Worm (Caenorhabditis elegans) whole organism, L4 larva: ENCODE measurements around the gene C31H1.5.
A peak's percentile ranks its signal among the peaks of the same experiment; 100 is the strongest.

Experiments
- F10B5.3 ChIP-seq: sonication (generic microtip); optimal IDR thresholded peaks from 2 replicates; lab custom pipeline; 2016; ENCODE audit warnings: mild to moderate bottlenecking, missing genetic modification characterization, missing compliant biosample characterization
- T20F7.1 ChIP-seq: fragments of 200-800 bp; sonication (Bioruptor generic); optimal IDR thresholded peaks from 2 replicates; lab custom pipeline; 2018; ENCODE audit warnings: mild to moderate bottlenecking, missing genetic modification characterization, missing compliant biosample characterization
- ceh-20 ChIP-seq: fragments of 200-800 bp; sonication (Bioruptor generic); IDR thresholded peaks from 2 replicates; pipeline ENCODE4 v1.3.6; 2022; ENCODE audit warnings: missing genetic modification reagents, missing genetic modification characterization, missing compliant biosample characterization
- ceh-28 ChIP-seq: fragments of 150-350 bp; optimal IDR thresholded peaks from 2 replicates; lab custom pipeline; 2014; ENCODE audit warnings: missing biosample characterization, missing genetic modification reagents, missing genetic modification characterization
- ceh-44 ChIP-seq: fragments of 200-800 bp; sonication (Bioruptor generic); IDR thresholded peaks from 2 replicates; pipeline ENCODE4 v1.3.6; 2022; ENCODE audit warnings: missing genetic modification reagents, missing genetic modification characterization, missing compliant biosample characterization
- cey-2 ChIP-seq: sonication (generic microtip); optimal IDR thresholded peaks from 3 replicates; lab custom pipeline; 2017; ENCODE audit warnings: missing genetic modification characterization, mild to moderate bottlenecking, missing compliant biosample characterization, antibody characterized with exemption, borderline replicate concordance; ENCODE audit not compliant: insufficient read depth
- ctbp-1 ChIP-seq: fragments of 200-800 bp; sonication (Bioruptor generic); IDR thresholded peaks from 2 replicates; pipeline ENCODE4 v1.3.6; 2022; ENCODE audit warnings: missing genetic modification reagents, missing genetic modification characterization, missing compliant biosample characterization
- daf-12 ChIP-seq: fragments of 150-350 bp; optimal IDR thresholded peaks from 2 replicates; lab custom pipeline; 2014; ENCODE audit warnings: missing biosample characterization, missing genetic modification reagents, missing genetic modification characterization
- dmd-6 ChIP-seq: fragments of 200-800 bp; sonication (Bioruptor generic); IDR thresholded peaks from 2 replicates; pipeline ENCODE4 v1.3.6; 2022; ENCODE audit warnings: missing genetic modification reagents, missing genetic modification characterization, missing compliant biosample characterization
- duxl-1 ChIP-seq: sonication (generic microtip); optimal IDR thresholded peaks from 2 replicates; lab custom pipeline; 2016; ENCODE audit warnings: mild to moderate bottlenecking, missing genetic modification characterization, moderate library complexity, missing compliant biosample characterization; ENCODE audit not compliant: poor library complexity
- dve-1 ChIP-seq: sonication (generic microtip); optimal IDR thresholded peaks from 2 replicates; lab custom pipeline; 2017; ENCODE audit warnings: antibody characterized with exemption, mild to moderate bottlenecking, missing genetic modification characterization, missing compliant biosample characterization; ENCODE audit not compliant: insufficient read depth
- gei-8 ChIP-seq: fragments of 200-800 bp; sonication (Bioruptor generic); optimal IDR thresholded peaks from 2 replicates; lab custom pipeline; 2018; ENCODE audit warnings: mild to moderate bottlenecking, missing genetic modification characterization, missing compliant biosample characterization
- hlh-11 ChIP-seq: fragments of 200-800 bp; sonication (Bioruptor generic); optimal IDR thresholded peaks from 2 replicates; lab custom pipeline; 2018; ENCODE audit warnings: mild to moderate bottlenecking, missing genetic modification characterization, missing compliant biosample characterization
- hlh-30 ChIP-seq: sonication (generic microtip); optimal IDR thresholded peaks from 2 replicates; lab custom pipeline; 2017; ENCODE audit warnings: antibody characterized with exemption, mild to moderate bottlenecking, missing genetic modification characterization, missing compliant biosample characterization; ENCODE audit not compliant: insufficient read depth
- hmg-1.1 ChIP-seq: fragments of 200-800 bp; sonication (Bioruptor generic); IDR thresholded peaks from 2 replicates; pipeline ENCODE4 v1.3.6; 2022; ENCODE audit warnings: missing genetic modification reagents, missing genetic modification characterization, missing compliant biosample characterization
- lim-7 ChIP-seq: fragments of 200-800 bp; sonication (Bioruptor generic); IDR thresholded peaks from 2 replicates; pipeline ENCODE4 v1.3.6; 2022; ENCODE audit warnings: missing genetic modification characterization, missing compliant biosample characterization
- lin-15B ChIP-seq: fragments of 150-350 bp; sonication (generic microtip); optimal IDR thresholded peaks from 3 replicates; lab custom pipeline; 2014; ENCODE audit warnings: missing biosample characterization, missing genetic modification characterization
- lin-38 ChIP-seq: fragments of 200-800 bp; sonication (Bioruptor generic); IDR thresholded peaks from 2 replicates; pipeline ENCODE4 v1.3.6; 2022; ENCODE audit warnings: missing genetic modification reagents, missing genetic modification characterization, missing compliant biosample characterization
- lir-3 ChIP-seq: sonication (generic microtip); optimal IDR thresholded peaks from 2 replicates; lab custom pipeline; 2016; ENCODE audit warnings: mild to moderate bottlenecking, missing genetic modification characterization, missing compliant biosample characterization
- lsy-2 ChIP-seq, 2 experiments: fragments of 150-350 bp in 1 of 2; sonication (generic microtip) in 1 of 2; optimal IDR thresholded peaks; 2 replicates each; lab custom pipeline; 2014 to 2017; ENCODE audit warnings: missing biosample characterization in 2 of 2, missing genetic modification characterization in 2 of 2
- mdl-1 ChIP-seq, 2 experiments: fragments of 150-350 bp in 1 of 2; sonication (generic microtip) in 1 of 2; optimal IDR thresholded peaks; 2 replicates each; lab custom pipeline; 2014 to 2017; ENCODE audit warnings: missing biosample characterization in 2 of 2, missing genetic modification characterization in 2 of 2
- mep-1 ChIP-seq: fragments of 150-350 bp; sonication (generic microtip); optimal IDR thresholded peaks from 3 replicates; lab custom pipeline; 2014; ENCODE audit warnings: missing biosample characterization, missing genetic modification characterization
- mes-2 ChIP-seq: sonication (generic microtip); optimal IDR thresholded peaks from 2 replicates; lab custom pipeline; 2016; ENCODE audit warnings: missing genotype, mild to moderate bottlenecking, missing genetic modification characterization, missing compliant biosample characterization; ENCODE audit not compliant: poor library complexity, severe bottlenecking
- nhr-111 ChIP-seq: fragments of 200-800 bp; sonication (Bioruptor generic); optimal IDR thresholded peaks from 2 replicates; lab custom pipeline; 2018; ENCODE audit warnings: mild to moderate bottlenecking, missing genetic modification characterization, missing compliant biosample characterization
- nhr-28 ChIP-seq: fragments of 150-350 bp; optimal IDR thresholded peaks from 2 replicates; lab custom pipeline; 2014; ENCODE audit warnings: missing biosample characterization, missing genetic modification characterization
- nhr-41 ChIP-seq: fragments of 200-800 bp; sonication (Bioruptor generic); IDR thresholded peaks from 2 replicates; pipeline ENCODE4 v1.3.6; 2022; ENCODE audit warnings: missing genetic modification reagents, missing genetic modification characterization, missing compliant biosample characterization
- nhr-77 ChIP-seq: fragments of 150-350 bp; optimal IDR thresholded peaks from 2 replicates; lab custom pipeline; 2014; ENCODE audit warnings: missing biosample characterization, missing genetic modification characterization
- php-3 ChIP-seq: fragments of 200-800 bp; sonication (Bioruptor generic); IDR thresholded peaks from 2 replicates; pipeline ENCODE4 v1.3.6; 2022; ENCODE audit warnings: missing genetic modification reagents, missing genetic modification characterization, missing compliant biosample characterization
- rbr-2 ChIP-seq: sonication (generic microtip); optimal IDR thresholded peaks from 2 replicates; lab custom pipeline; 2016; ENCODE audit warnings: missing genotype, missing genetic modification characterization, missing compliant biosample characterization
- sdz-12 ChIP-seq: fragments of 200-800 bp; sonication (Bioruptor generic); optimal IDR thresholded peaks from 2 replicates; lab custom pipeline; 2018; ENCODE audit warnings: mild to moderate bottlenecking, missing genetic modification characterization, missing compliant biosample characterization
- set-16 ChIP-seq: fragments of 200-800 bp; sonication (Bioruptor generic); IDR thresholded peaks from 2 replicates; pipeline ENCODE4 v1.3.6; 2022; ENCODE audit warnings: missing genetic modification reagents, missing genetic modification characterization, missing compliant biosample characterization
- unc-62 ChIP-seq, 3 experiments: fragments of 150-350 bp in 1 of 3; sonication (generic microtip); optimal IDR thresholded peaks in 2 of 3; peaks in 1 of 3; 1 replicate in 1 of 3; 2 replicates in 2 of 3; lab custom pipeline; 2014 to 2017; ENCODE audit warnings: missing biosample characterization in 3 of 3, missing genetic modification characterization in 3 of 3, missing genetic modification reagents in 3 of 3, missing genotype in 1 of 3
- vab-7 ChIP-seq: fragments of 200-800 bp; sonication (Bioruptor generic); IDR thresholded peaks from 2 replicates; pipeline ENCODE4 v1.3.6; 2022; ENCODE audit warnings: missing genetic modification reagents, missing genetic modification characterization, missing compliant biosample characterization
- zag-1 ChIP-seq: fragments of 150-350 bp; optimal IDR thresholded peaks from 2 replicates; lab custom pipeline; 2014; ENCODE audit warnings: missing biosample characterization, missing genetic modification characterization
- zip-11 ChIP-seq: fragments of 200-800 bp; sonication (Bioruptor generic); IDR thresholded peaks from 2 replicates; pipeline ENCODE4 v1.3.6; 2022; ENCODE audit warnings: missing genetic modification characterization, missing compliant biosample characterization
- ztf-11 ChIP-seq: fragments of 150-350 bp; optimal IDR thresholded peaks from 2 replicates; lab custom pipeline; 2014; ENCODE audit warnings: missing biosample characterization, missing genetic modification characterization
- ztf-7 ChIP-seq: fragments of 150-350 bp; optimal IDR thresholded peaks from 2 replicates; lab custom pipeline; 2014; ENCODE audit warnings: missing biosample characterization, missing genetic modification characterization

C31H1.5 gene

ce11 chrIV:5778342-5778741 is 18.3 kb downstream of the C31H1.5 start (continued):
- TF ChIP-seq mdl-1 (tag; optimal IDR thresholded peaks at IDR 0.05; lab: Kevin White, UChicago) = peak in 1 of 2 experiments; percentile 65
- TF ChIP-seq zip-11 (GFP tag; lab: Robert Waterston, UW) = no peak
- peak; percentile 36 to 38 for TF ChIP-seq lsy-2 (tag; optimal IDR thresholded peaks at IDR 0.05; lab: Kevin White, UChicago)
- TF ChIP-seq zag-1 (tag; lab: Kevin White, UChicago) = no peak
- peak; percentile 38 for TF ChIP-seq nhr-77
- TF ChIP-seq duxl-1 (tag; lab: Kevin White, UChicago) = peak; percentile 36
- TF ChIP-seq ztf-7 (tag; lab: Kevin White, UChicago) = peak; percentile 20
- TF ChIP-seq, all 104 proteins: peak for 20

ce11 chrIV:5766804-5767203 is 29.8 kb downstream of the C31H1.5 start:
- peak in 1 of 2 experiments; percentile 91 for TF ChIP-seq unc-62 (GFP tag; optimal IDR thresholded peaks at IDR 0.05 in 1 of 2; lab: Kevin White, UChicago)
- TF ChIP-seq unc-62 (tag; optimal IDR thresholded peaks at IDR 0.05; lab: Kevin White, UChicago) = no peak
- TF ChIP-seq hlh-11 (tag; lab: Kevin White, UChicago) = no peak
- no peak for TF ChIP-seq lim-7 (GFP tag; lab: Robert Waterston, UW)

ce11 chrIV:5765652-5766051 is 30.9 kb downstream of the C31H1.5 start:
- TF ChIP-seq hlh-30 (tag; lab: Kevin White, UChicago) = peak; percentile 64
- no peak for TF ChIP-seq php-3 (GFP tag; lab: Robert Waterston, UW)
- TF ChIP-seq rbr-2 (tag; lab: Kevin White, UChicago) = no peak
- TF ChIP-seq ceh-44 (GFP tag; lab: Robert Waterston, UW) = no peak
- TF ChIP-seq mes-2 (tag; lab: Kevin White, UChicago) = no peak
- TF ChIP-seq mdl-1 (tag; optimal IDR thresholded peaks at IDR 0.05; lab: Kevin White, UChicago) = peak in 1 of 2 experiments; percentile 11
- no peak for TF ChIP-seq T20F7.1 (GFP tag; lab: Kevin White, UChicago)
- TF ChIP-seq dmd-6 (GFP tag; lab: Robert Waterston, UW) = peak; percentile 27; the same call in 1 of the 2 replicates
- no peak for TF ChIP-seq gei-8 (GFP tag; lab: Kevin White, UChicago)
- no peak for TF ChIP-seq nhr-41 (GFP tag; lab: Robert Waterston, UW)
- TF ChIP-seq cey-2 (tag; lab: Kevin White, UChicago) = no peak
- TF ChIP-seq nhr-28 (tag; lab: Kevin White, UChicago) = peak; percentile 69
- no peak for TF ChIP-seq set-16 (GFP tag; lab: Robert Waterston, UW)
- TF ChIP-seq ztf-11 = no peak
- TF ChIP-seq ctbp-1 (GFP tag; lab: Robert Waterston, UW) = no peak
- TF ChIP-seq nhr-111 (GFP tag; lab: Kevin White, UChicago) = no peak
- no peak for TF ChIP-seq lin-15B (tag; lab: Kevin White, UChicago)
- peak; percentile 21 for TF ChIP-seq mep-1 (tag; lab: Kevin White, UChicago)
- no peak for TF ChIP-seq lir-3 (tag; lab: Kevin White, UChicago)
- no peak for TF ChIP-seq vab-7 (GFP tag; lab: Robert Waterston, UW)
- peak; percentile 43 for TF ChIP-seq hlh-11 (tag; lab: Kevin White, UChicago)
- no peak for TF ChIP-seq zag-1 (tag; lab: Kevin White, UChicago)
- TF ChIP-seq F10B5.3 (tag; lab: Kevin White, UChicago) = no peak
- TF ChIP-seq hmg-1.1 (GFP tag; lab: Robert Waterston, UW) = peak; percentile 29; the same call in 1 of the 2 replicates
- no peak for TF ChIP-seq ztf-7 (tag; lab: Kevin White, UChicago)
- no peak for TF ChIP-seq sdz-12 (GFP tag; lab: Kevin White, UChicago)
- TF ChIP-seq dve-1 (tag; lab: Kevin White, UChicago) = peak; percentile 39
- TF ChIP-seq ceh-28 (tag; lab: Kevin White, UChicago) = no peak
- TF ChIP-seq lin-38 = no peak
- TF ChIP-seq ceh-20 (GFP tag; lab: Robert Waterston, UW) = no peak
- no peak for TF ChIP-seq unc-62 (GFP tag; optimal IDR thresholded peaks at IDR 0.05 in 1 of 2; lab: Kevin White, UChicago)
- no peak for TF ChIP-seq unc-62 (tag; optimal IDR thresholded peaks at IDR 0.05; lab: Kevin White, UChicago)
- no peak for TF ChIP-seq daf-12 (tag; lab: Kevin White, UChicago)
